Worm (Caenorhabditis elegans) whole organism, midembryonic: ENCODE measurements around the gene xtr-1.

Source experiments
- T22C8.4 ChIP-seq: fragments of 200-800 bp; sonication (Bioruptor generic); IDR thresholded peaks from 2 replicates; pipeline ENCODE4 v1.3.6; 2022; ENCODE audit warnings: missing genetic modification characterization, missing compliant biosample characterization
- flt-1 ChIP-seq: fragments of 200-800 bp; sonication (Bioruptor generic); IDR thresholded peaks from 2 replicates; pipeline ENCODE4 v1.3.6; 2022; ENCODE audit warnings: missing genetic modification characterization, missing compliant biosample characterization
- klf-2 ChIP-seq: fragments of 200-800 bp; sonication (Bioruptor generic); conservative IDR thresholded peaks from 2 replicates; pipeline ENCODE4 v1.3.6; 2022; ENCODE audit warnings: missing genetic modification reagents, missing genetic modification characterization, missing compliant biosample characterization
- med-1 ChIP-seq: sonication (generic microtip); optimal IDR thresholded peaks from 2 replicates; lab custom pipeline; 2017; ENCODE audit warnings: missing genetic modification characterization, mild to moderate bottlenecking, missing compliant biosample characterization, antibody characterized with exemption, missing genetic modification reagents; ENCODE audit not compliant: insufficient read depth
- tab-1 ChIP-seq: fragments of 200-800 bp; sonication (Bioruptor generic); IDR thresholded peaks from 2 replicates; pipeline ENCODE4 v1.3.6; 2022; ENCODE audit warnings: missing genetic modification characterization, missing compliant biosample characterization
- ztf-23 ChIP-seq: fragments of 200-800 bp; sonication (Bioruptor generic); IDR thresholded peaks from 2 replicates; pipeline ENCODE4 v1.3.6; 2022; ENCODE audit warnings: missing genetic modification reagents, missing genetic modification characterization, missing compliant biosample characterization
- ztf-29 ChIP-seq: fragments of 200-800 bp; sonication (Bioruptor generic); IDR thresholded peaks from 2 replicates; pipeline ENCODE4 v1.3.6; 2022; ENCODE audit warnings: missing genetic modification reagents, missing genetic modification characterization, missing compliant biosample characterization

ce11 chrX:11848618-11849017 lies 4.0 kb upstream of the xtr-1 start, which contains the start of gene F54F7.9:
- TF ChIP-seq med-1 (GFP tag; lab: Kevin White, UChicago), result no peak
- no peak for TF ChIP-seq ztf-23 (GFP tag; lab: Robert Waterston, UW)
- no peak for TF ChIP-seq flt-1 (GFP tag; lab: Robert Waterston, UW)
- no peak for TF ChIP-seq T22C8.4 (GFP tag; lab: Robert Waterston, UW)
- no peak for TF ChIP-seq ztf-29 (GFP tag; lab: Robert Waterston, UW)
- no peak for TF ChIP-seq klf-2 (GFP tag; lab: Robert Waterston, UW)
- no peak for TF ChIP-seq tab-1 (GFP tag; lab: Robert Waterston, UW)
